Fruit fly (Drosophila melanogaster) whole organism, embryonic: Measurements from ENCODE around the gene Gk1.

Source experiments
- CG13123 ChIP-seq: fragments of 200-800 bp; sonication (Bioruptor generic); optimal IDR thresholded peaks from 2 replicates; lab custom pipeline; 2016; ENCODE audit warnings: missing biosample characterization, missing genetic modification characterization
- CG13424 ChIP-seq: fragments of 200-800 bp; sonication (Bioruptor generic); optimal IDR thresholded peaks from 2 replicates; lab custom pipeline; 2019; ENCODE audit warnings: missing biosample characterization, mild to moderate bottlenecking, missing genetic modification characterization, moderate library complexity
- CG15011 ChIP-seq: fragments of 200-800 bp; sonication (Bioruptor generic); optimal IDR thresholded peaks from 3 replicates; lab custom pipeline; 2018; ENCODE audit warnings: missing biosample characterization, mild to moderate bottlenecking, missing genetic modification characterization
- CG1647 ChIP-seq: fragments of 200-800 bp; sonication (Bioruptor generic); optimal IDR thresholded peaks from 3 replicates; lab custom pipeline; 2016; ENCODE audit warnings: missing biosample characterization, missing genetic modification characterization
- CG16863 ChIP-seq: fragments of 200-800 bp; sonication (Bioruptor generic); optimal IDR thresholded peaks from 3 replicates; lab custom pipeline; 2016; ENCODE audit warnings: missing biosample characterization, missing genetic modification characterization
- CG17912 ChIP-seq: fragments of 200-800 bp; sonication (Bioruptor generic); optimal IDR thresholded peaks from 2 replicates; lab custom pipeline; 2018; ENCODE audit warnings: missing biosample characterization, mild to moderate bottlenecking, missing genetic modification characterization
- CG2678 ChIP-seq: fragments of 200-800 bp; sonication (Bioruptor generic); optimal IDR thresholded peaks from 3 replicates; lab custom pipeline; 2019; ENCODE audit warnings: missing biosample characterization, mild to moderate bottlenecking, missing genetic modification characterization, moderate library complexity
- CG2875 ChIP-seq: fragments of 200-800 bp; sonication (Bioruptor generic); optimal IDR thresholded peaks from 2 replicates; lab custom pipeline; 2017; ENCODE audit warnings: missing biosample characterization, mild to moderate bottlenecking, missing genetic modification characterization, missing genetic modification reagents
- CG3163 ChIP-seq: fragments of 200-800 bp; sonication (Bioruptor generic); optimal IDR thresholded peaks from 3 replicates; lab custom pipeline; 2016; ENCODE audit warnings: missing biosample characterization, missing genetic modification characterization
- CG3847 ChIP-seq: fragments of 200-800 bp; sonication (Bioruptor generic); IDR thresholded peaks from 2 replicates; pipeline ENCODE4 v1.3.6; 2022; ENCODE audit warnings: missing biosample characterization, missing genetic modification characterization
- CG42726 ChIP-seq: fragments of 200-800 bp; sonication (Bioruptor generic); IDR thresholded peaks from 2 replicates; pipeline ENCODE4 v1.3.6; 2022; ENCODE audit warnings: missing biosample characterization, missing genetic modification characterization; ENCODE audit not compliant: partially characterized antibody
- CG4617 ChIP-seq: fragments of 200-800 bp; sonication (Bioruptor generic); optimal IDR thresholded peaks from 3 replicates; lab custom pipeline; 2016; ENCODE audit warnings: missing biosample characterization, missing genetic modification characterization, borderline replicate concordance
- CG7556 ChIP-seq: fragments of 200-800 bp; sonication (Bioruptor generic); optimal IDR thresholded peaks from 2 replicates; lab custom pipeline; 2017; ENCODE audit warnings: missing biosample characterization, mild to moderate bottlenecking, missing genetic modification characterization
- E2f2 ChIP-seq: fragments of 200-800 bp; sonication (Bioruptor generic); IDR thresholded peaks from 2 replicates; pipeline ENCODE4 v1.3.6; 2022; ENCODE audit warnings: missing biosample characterization, missing genetic modification characterization
- Elba2 ChIP-seq: fragments of 200-800 bp; sonication (Bioruptor generic); optimal IDR thresholded peaks from 3 replicates; lab custom pipeline; 2016; ENCODE audit warnings: missing biosample characterization, missing genetic modification characterization
- GATAe ChIP-seq: fragments of 200-800 bp; sonication (Bioruptor generic); conservative IDR thresholded peaks from 2 replicates; pipeline ENCODE4 v1.3.6; 2022; ENCODE audit warnings: missing biosample characterization, missing genetic modification characterization
- HLH54F ChIP-seq: fragments of 200-800 bp; sonication (Bioruptor generic); optimal IDR thresholded peaks from 3 replicates; lab custom pipeline; 2016; ENCODE audit warnings: missing biosample characterization, missing genetic modification characterization
- HLHmδ ChIP-seq: fragments of 200-800 bp; sonication (Bioruptor generic); optimal IDR thresholded peaks from 2 replicates; lab custom pipeline; 2018; ENCODE audit warnings: missing biosample characterization, mild to moderate bottlenecking, missing genetic modification characterization, moderate library complexity
- Hey ChIP-seq: fragments of 200-800 bp; sonication (Bioruptor generic); optimal IDR thresholded peaks from 3 replicates; lab custom pipeline; 2018; ENCODE audit warnings: missing biosample characterization, mild to moderate bottlenecking, missing genetic modification characterization
- Hr78 ChIP-seq, 2 experiments: fragments of 200-800 bp in 1 of 2; fragments of >200 bp in 1 of 2; sonication (Bioruptor generic) in 1 of 2; optimal IDR thresholded peaks; 2 replicates each; lab custom pipeline; 2017 to 2019; ENCODE audit warnings: missing biosample characterization in 2 of 2, missing genetic modification characterization in 2 of 2, mild to moderate bottlenecking in 1 of 2, moderate library complexity in 1 of 2
- MESR4 ChIP-seq: fragments of 200-800 bp; sonication (Bioruptor generic); optimal IDR thresholded peaks from 2 replicates; lab custom pipeline; 2018; ENCODE audit warnings: missing biosample characterization, mild to moderate bottlenecking, missing genetic modification characterization, moderate library complexity
- Meics ChIP-seq: fragments of 200-800 bp; sonication (Bioruptor generic); optimal IDR thresholded peaks from 2 replicates; lab custom pipeline; 2017; ENCODE audit warnings: missing biosample characterization, mild to moderate bottlenecking, missing genetic modification characterization
- Nf-YC ChIP-seq: fragments of 200-800 bp; optimal IDR thresholded peaks from 3 replicates; lab custom pipeline; 2019; ENCODE audit warnings: missing biosample characterization, mild to moderate bottlenecking, missing genetic modification characterization, moderate library complexity
- NfI ChIP-seq: fragments of 200-800 bp; sonication (Bioruptor generic); optimal IDR thresholded peaks from 3 replicates; lab custom pipeline; 2018; ENCODE audit warnings: missing biosample characterization, mild to moderate bottlenecking, missing genetic modification characterization, moderate library complexity
- Oaz ChIP-seq: fragments of 200-800 bp; sonication (Bioruptor generic); IDR thresholded peaks from 2 replicates; pipeline ENCODE4 v1.3.6; 2022; ENCODE audit warnings: missing biosample characterization, missing genetic modification characterization
- Rx ChIP-seq: fragments of 200-800 bp; sonication (Bioruptor generic); IDR thresholded peaks from 2 replicates; pipeline ENCODE4 v1.3.6; 2022; ENCODE audit warnings: missing biosample characterization, missing genetic modification characterization
- Scr ChIP-seq: fragments of 200-800 bp; sonication (Bioruptor generic); IDR thresholded peaks from 2 replicates; pipeline ENCODE4 v1.3.6; 2022; ENCODE audit warnings: missing biosample characterization, missing genetic modification characterization; ENCODE audit not compliant: partially characterized antibody
- Sin3A ChIP-seq: fragments of >200 bp; optimal IDR thresholded peaks from 2 replicates; lab custom pipeline; 2018
- Ssrp ChIP-seq: fragments of 200-800 bp; sonication (Bioruptor generic); optimal IDR thresholded peaks from 2 replicates; lab custom pipeline; 2018; ENCODE audit warnings: missing biosample characterization, mild to moderate bottlenecking, missing genetic modification characterization, moderate library complexity
- aop ChIP-seq: fragments of 200-800 bp; sonication (Bioruptor generic); IDR thresholded peaks from 2 replicates; pipeline ENCODE4 v1.3.6; 2022; ENCODE audit warnings: missing biosample characterization, missing genetic modification characterization
- ap ChIP-seq: fragments of 200-800 bp; sonication (Bioruptor generic); IDR thresholded peaks from 2 replicates; pipeline ENCODE4 v1.3.6; 2022; ENCODE audit warnings: missing biosample characterization, missing genetic modification characterization
- bigmax ChIP-seq: fragments of 200-800 bp; sonication (Bioruptor generic); optimal IDR thresholded peaks from 2 replicates; lab custom pipeline; 2018; ENCODE audit warnings: missing biosample characterization, mild to moderate bottlenecking, missing genetic modification characterization
- cato ChIP-seq: fragments of 200-800 bp; sonication (Bioruptor generic); optimal IDR thresholded peaks from 2 replicates; lab custom pipeline; 2016; ENCODE audit warnings: missing biosample characterization, missing genetic modification characterization, borderline replicate concordance
- chm ChIP-seq: fragments of 200-800 bp; sonication (Bioruptor generic); IDR thresholded peaks from 2 replicates; pipeline ENCODE4 v1.3.6; 2022; ENCODE audit warnings: missing biosample characterization, missing genetic modification characterization
- crol ChIP-seq: fragments of 200-800 bp; sonication (Bioruptor generic); IDR thresholded peaks from 2 replicates; pipeline ENCODE4 v1.3.6; 2022; ENCODE audit warnings: missing biosample characterization, missing genetic modification characterization
- dmrt11E ChIP-seq: fragments of 200-800 bp; sonication (Bioruptor generic); optimal IDR thresholded peaks from 3 replicates; lab custom pipeline; 2018; ENCODE audit warnings: missing biosample characterization, mild to moderate bottlenecking, missing genetic modification characterization, moderate library complexity
- eve ChIP-seq, 2 experiments: fragments of >200 bp; optimal IDR thresholded peaks; 2 replicates each; lab custom pipeline; 2017; ENCODE audit warnings: missing biosample characterization in 2 of 2, missing genetic modification characterization in 2 of 2
- ftz-f1 ChIP-seq: fragments of 200-800 bp; sonication (Bioruptor generic); optimal IDR thresholded peaks from 2 replicates; lab custom pipeline; 2016; ENCODE audit warnings: missing biosample characterization, missing genetic modification characterization
- h ChIP-seq: fragments of >200 bp; optimal IDR thresholded peaks from 2 replicates; lab custom pipeline; 2017
- otp ChIP-seq: fragments of 200-800 bp; sonication (Bioruptor generic); IDR thresholded peaks from 3 replicates; pipeline ENCODE4, ENCODE4 v1.3.6; 2022; ENCODE audit warnings: missing biosample characterization, missing genetic modification characterization
- pzg ChIP-seq: fragments of 200-800 bp; sonication (Bioruptor generic); optimal IDR thresholded peaks from 3 replicates; lab custom pipeline; 2018; ENCODE audit warnings: missing biosample characterization, mild to moderate bottlenecking, missing genetic modification characterization, moderate library complexity
- sc ChIP-seq, 3 experiments: fragments of >200 bp in 2 of 3; fragments of 200-800 bp in 1 of 3; sonication (Bioruptor generic) in 1 of 3; optimal IDR thresholded peaks; 2 replicates in 2 of 3; 3 replicates in 1 of 3; lab custom pipeline; 2017; ENCODE audit warnings: mild to moderate bottlenecking in 1 of 3, missing biosample characterization in 1 of 3, missing genetic modification characterization in 1 of 3, missing genetic modification reagents in 1 of 3
- sima ChIP-seq: fragments of 200-800 bp; sonication (Bioruptor generic); optimal IDR thresholded peaks from 2 replicates; lab custom pipeline; 2016; ENCODE audit warnings: missing biosample characterization, missing genetic modification characterization
- slou ChIP-seq: fragments of 200-800 bp; sonication (Bioruptor generic); optimal IDR thresholded peaks from 3 replicates; lab custom pipeline; 2016; ENCODE audit warnings: missing biosample characterization, missing genetic modification characterization
- sob ChIP-seq: fragments of 200-800 bp; sonication (Bioruptor generic); IDR thresholded peaks from 2 replicates; pipeline ENCODE4 v1.3.6; 2022; ENCODE audit warnings: missing biosample characterization, missing genetic modification characterization
- sqz ChIP-seq: fragments of 200-800 bp; sonication (Bioruptor generic); optimal IDR thresholded peaks from 3 replicates; lab custom pipeline; 2018; ENCODE audit warnings: missing biosample characterization, mild to moderate bottlenecking, missing genetic modification characterization
- tll ChIP-seq, 2 experiments: fragments of 200-800 bp in 1 of 2; fragments of >200 bp in 1 of 2; sonication (Bioruptor generic) in 1 of 2; optimal IDR thresholded peaks; 2 replicates each; lab custom pipeline; 2017 to 2019; ENCODE audit warnings: missing biosample characterization in 2 of 2, missing genetic modification characterization in 2 of 2, mild to moderate bottlenecking in 1 of 2, moderate library complexity in 1 of 2
- toy ChIP-seq: fragments of 200-800 bp; sonication (Bioruptor generic); IDR thresholded peaks from 2 replicates; pipeline ENCODE4 v1.3.6; 2022; ENCODE audit warnings: missing biosample characterization, missing genetic modification characterization
- unpg ChIP-seq: fragments of 200-800 bp; sonication (Bioruptor generic); optimal IDR thresholded peaks from 3 replicates; lab custom pipeline; 2018; ENCODE audit warnings: missing biosample characterization, mild to moderate bottlenecking, missing genetic modification characterization, moderate library complexity
- vnd ChIP-seq: fragments of 200-800 bp; sonication (Bioruptor generic); IDR thresholded peaks from 3 replicates; pipeline ENCODE4 v1.3.6; 2022; ENCODE audit warnings: missing biosample characterization, missing genetic modification characterization; ENCODE audit not compliant: partially characterized antibody

The Gk1 gene

dm6 chr3L:246644-247199, 41.1 kb upstream of the Gk1 start (continued):
- TF ChIP-seq CG3163 (no peak), Meics (GFP tag; lab: Kevin White, UChicago) (no peak), eve (GFP tag; optimal IDR thresholded peaks at IDR 0.05; lab: Kevin White, UChicago) (peak in 1 of 2 experiments; percentile 64), tll (GFP tag; optimal IDR thresholded peaks at IDR 0.05; lab: Kevin White, UChicago) (no peak), toy (GFP tag; lab: Robert Waterston, UW) (no peak), GATAe (GFP tag; lab: Robert Waterston, UW) (no peak), sob (GFP tag; lab: Robert Waterston, UW) (0 out of 2 replicates have a peak, but pooled peaks have one; percentile 42), CG1647 (no peak), CG42726 (GFP tag; lab: Robert Waterston, UW) (peak; percentile 81), CG13424 (peak; percentile 2), pzg (peak; percentile 92), Scr (GFP tag; lab: Robert Waterston, UW) (peak; percentile 61), Nf-YC (tag; lab: Kevin White, UChicago) (peak; percentile 100), sima (GFP tag; lab: Kevin White, UChicago) (no peak), unpg (no peak), CG4617 (GFP tag; lab: Kevin White, UChicago) (peak; percentile 94), CG13123 (GFP tag; lab: Kevin White, UChicago) (no peak), MESR4 (GFP tag; lab: Kevin White, UChicago) (peak; percentile 99), otp (GFP tag; lab: Robert Waterston, UW) (no peak), Sin3A (lab: Kevin White, UChicago) (peak; percentile 9), E2f2 (GFP tag; lab: Robert Waterston, UW) (peak; percentile 94), CG7556 (no peak), CG16863 (peak; percentile 26), HLH54F (GFP tag; lab: Kevin White, UChicago) (peak; percentile 36), CG2678 (tag; lab: Kevin White, UChicago) (no peak), dmrt11E (tag; lab: Kevin White, UChicago) (peak; percentile 23), ap (GFP tag; lab: Robert Waterston, UW) (no peak), vnd (GFP tag; lab: Robert Waterston, UW) (no peak; the same call in 2 of the 3 replicates), h (no peak), Oaz (GFP tag; lab: Robert Waterston, UW) (peak; percentile 10; the same call in 1 of the 2 replicates), crol (GFP tag; lab: Robert Waterston, UW) (no peak), Ssrp (tag; lab: Kevin White, UChicago) (no peak), Rx (GFP tag; lab: Robert Waterston, UW) (0 out of 2 replicates have a peak, but pooled peaks have one; percentile 3), Elba2 (GFP tag; lab: Kevin White, UChicago) (no peak), sqz (no peak), bigmax (GFP tag; lab: Kevin White, UChicago) (peak; percentile 54), CG17912 (GFP tag; lab: Kevin White, UChicago) (peak; percentile 67), CG15011 (GFP tag; lab: Kevin White, UChicago) (no peak), HLHmδ (GFP tag; lab: Kevin White, UChicago) (no peak), CG2875 (GFP tag; lab: Kevin White, UChicago) (peak; percentile 6), slou (no peak), aop (no peak), chm (GFP tag; lab: Robert Waterston, UW) (peak; percentile 42; the same call in 1 of the 2 replicates), Hey (tag; lab: Kevin White, UChicago) (no peak), ftz-f1 (peak; percentile 46), CG3847 (GFP tag; lab: Robert Waterston, UW) (peak; percentile 58), sc (optimal IDR thresholded peaks at IDR 0.05; lab: Kevin White, UChicago) (no peak), sc (GFP tag; optimal IDR thresholded peaks at IDR 0.05; lab: Kevin White, UChicago) (peak; percentile 25), Hr78 (GFP tag; optimal IDR thresholded peaks at IDR 0.05; lab: Kevin White, UChicago) (no peak), cato (GFP tag; lab: Kevin White, UChicago) (no peak), NfI (GFP tag; lab: Kevin White, UChicago) (no peak)
